Worm (Caenorhabditis elegans) whole organism, early embryonic: Measurements from ENCODE around the gene nhr-4.

Source experiments
- aly-1 ChIP-seq: sonication (generic microtip); optimal IDR thresholded peaks from 2 replicates; lab custom pipeline; 2016; ENCODE audit warnings: missing genetic modification characterization, missing compliant biosample characterization
- ama-1 ChIP-seq: fragments of 150-350 bp; optimal IDR thresholded peaks from 2 replicates; lab custom pipeline; 2014
- ceh-13 ChIP-seq: fragments of 200-800 bp; sonication (Bioruptor generic); optimal IDR thresholded peaks from 2 replicates; lab custom pipeline; 2018; ENCODE audit warnings: mild to moderate bottlenecking, missing genetic modification characterization, missing compliant biosample characterization
- ets-7 ChIP-seq: sonication (generic microtip); optimal IDR thresholded peaks from 2 replicates; lab custom pipeline; 2016; ENCODE audit warnings: missing genotype, missing genetic modification characterization, missing compliant biosample characterization
- hmg-4 ChIP-seq: fragments of 200-800 bp; sonication (Bioruptor generic); optimal IDR thresholded peaks from 2 replicates; lab custom pipeline; 2018; ENCODE audit warnings: mild to moderate bottlenecking, missing genetic modification characterization, missing compliant biosample characterization
- pes-1 ChIP-seq: fragments of 200-800 bp; sonication (Bioruptor generic); IDR thresholded peaks from 2 replicates; pipeline ENCODE4 v1.3.6; 2022; ENCODE audit warnings: missing genetic modification reagents, missing genetic modification characterization, missing compliant biosample characterization
- scrt-1 ChIP-seq: fragments of 200-800 bp; sonication (Bioruptor generic); IDR thresholded peaks from 2 replicates; pipeline ENCODE4 v1.3.6; 2022; ENCODE audit warnings: missing genetic modification characterization, missing compliant biosample characterization
- sea-1 ChIP-seq: fragments of 200-800 bp; sonication (Bioruptor generic); conservative IDR thresholded peaks from 2 replicates; pipeline ENCODE4 v1.3.6; 2022; ENCODE audit warnings: missing genetic modification characterization, missing compliant biosample characterization

ce11 chrIV:9840984-9841590 lies 38.0 kb upstream of the nhr-4 start, which contains the start of the genes kin-24 and msp-56:
- TF ChIP-seq sea-1 (GFP tag; lab: Robert Waterston, UW) (no peak), scrt-1 (GFP tag; lab: Robert Waterston, UW) (no peak), pes-1 (no peak), ama-1 (lab: Kevin White, UChicago) (no peak), aly-1 (no peak), hmg-4 (GFP tag; lab: Kevin White, UChicago) (no peak), ceh-13 (GFP tag; lab: Kevin White, UChicago) (no peak), ets-7 (tag; lab: Kevin White, UChicago) (no peak)
